Worm (Caenorhabditis elegans): ENCODE data around the gene str-233.

Gene str-233

ce11 chrV:16036166-16036565 lies 26.7 kb upstream of the str-233 start, which contains the start of gene T10C6.10:
Gene T10C6.10, plus strand, starts transcription at chrV:16036413.
- TF ChIP-seq nhr-67 (tag; optimal IDR thresholded peaks at IDR 0.05) (no peak), nhr-23 (tag; optimal IDR thresholded peaks at IDR 0.05) (no peak), ceh-28 (tag; optimal IDR thresholded peaks at IDR 0.05) (no peak), elt-3 (tag; optimal IDR thresholded peaks at IDR 0.05) (no peak), egl-5 (tag; optimal IDR thresholded peaks at IDR 0.05) (no peak)

- TF ChIP-seq snpc-4 (tag; optimal IDR thresholded peaks at IDR 0.05) (no peak), eor-1 (tag; optimal IDR thresholded peaks at IDR 0.05) (no peak), lsy-12 (tag; optimal IDR thresholded peaks at IDR 0.05) (no peak), elt-3 (tag; optimal IDR thresholded peaks at IDR 0.05) (no peak), fos-1 (tag; optimal IDR thresholded peaks at IDR 0.05) (no peak), ztf-4 (tag; optimal IDR thresholded peaks at IDR 0.05) (no peak), ceh-16 (tag; optimal IDR thresholded peaks at IDR 0.05) (no peak), daf-12 (tag; optimal IDR thresholded peaks at IDR 0.05) (no peak), sea-2 (GFP tag; optimal IDR thresholded peaks at IDR 0.05) (no peak), nhr-23 (tag; optimal IDR thresholded peaks at IDR 0.05) (no peak), tbx-2 (tag; optimal IDR thresholded peaks at IDR 0.05) (no peak), elt-2 (tag; optimal IDR thresholded peaks at IDR 0.05) (no peak), nhr-76 (tag; optimal IDR thresholded peaks at IDR 0.05) (no peak)
Observed at ce11 chrV:16033491-16033890, 24.0 kb upstream of the str-233 start.

- TF ChIP-seq zag-1 (tag; optimal IDR thresholded peaks at IDR 0.05) (no peak), pqm-1 (tag; optimal IDR thresholded peaks at IDR 0.05) (no peak), ama-1 (optimal IDR thresholded peaks at IDR 0.05) (no peak), eor-1 (tag; optimal IDR thresholded peaks at IDR 0.05) (no peak), nhr-11 (tag; optimal IDR thresholded peaks at IDR 0.05) (no peak), egl-5 (tag; optimal IDR thresholded peaks at IDR 0.05) (no peak), nhr-77 (tag; optimal IDR thresholded peaks at IDR 0.05) (no peak), elt-3 (tag; optimal IDR thresholded peaks at IDR 0.05) (no peak), elt-2 (tag; optimal IDR thresholded peaks at IDR 0.05) (no peak), mdl-1 (tag; optimal IDR thresholded peaks at IDR 0.05) (no peak)
Observed at ce11 chrV:16032761-16033160, 23.3 kb upstream of the str-233 start, which contains the start of gene T10C6.16. Gene T10C6.16, minus strand, starts transcription at chrV:16033005.

ce11 chrV:16031571-16031970 lies 22.1 kb upstream of the str-233 start, which contains the start of gene T10C6.7:
Gene T10C6.7, minus strand, starts transcription at chrV:16031713.
- TF ChIP-seq ceh-9 (tag; optimal IDR thresholded peaks at IDR 0.05), result no peak
- no peak for TF ChIP-seq daf-12 (tag; optimal IDR thresholded peaks at IDR 0.05)
- no peak for TF ChIP-seq mdl-1 (tag; optimal IDR thresholded peaks at IDR 0.05)
- no peak for TF ChIP-seq lsy-12 (tag; optimal IDR thresholded peaks at IDR 0.05)
- no peak for TF ChIP-seq nhr-237 (tag; optimal IDR thresholded peaks at IDR 0.05)
- no peak for TF ChIP-seq egl-27 (tag; optimal IDR thresholded peaks at IDR 0.05)
- TF ChIP-seq mml-1 (tag; optimal IDR thresholded peaks at IDR 0.05), result no peak
- TF ChIP-seq elt-3 (tag; optimal IDR thresholded peaks at IDR 0.05), result no peak
- no peak for TF ChIP-seq nhr-76 (tag; optimal IDR thresholded peaks at IDR 0.05)
- TF ChIP-seq aly-2 (tag; optimal IDR thresholded peaks at IDR 0.05), result no peak
- no peak for TF ChIP-seq pha-4 (tag; optimal IDR thresholded peaks at IDR 0.05)
- no peak for TF ChIP-seq tbx-2 (tag; optimal IDR thresholded peaks at IDR 0.05)
- no peak for TF ChIP-seq ceh-16 (tag; optimal IDR thresholded peaks at IDR 0.05)
- no peak for TF ChIP-seq nhr-11 (tag; optimal IDR thresholded peaks at IDR 0.05)
- no peak for TF ChIP-seq nhr-28 (tag; optimal IDR thresholded peaks at IDR 0.05)
- TF ChIP-seq ama-1 (optimal IDR thresholded peaks at IDR 0.05), result no peak

DNA sequence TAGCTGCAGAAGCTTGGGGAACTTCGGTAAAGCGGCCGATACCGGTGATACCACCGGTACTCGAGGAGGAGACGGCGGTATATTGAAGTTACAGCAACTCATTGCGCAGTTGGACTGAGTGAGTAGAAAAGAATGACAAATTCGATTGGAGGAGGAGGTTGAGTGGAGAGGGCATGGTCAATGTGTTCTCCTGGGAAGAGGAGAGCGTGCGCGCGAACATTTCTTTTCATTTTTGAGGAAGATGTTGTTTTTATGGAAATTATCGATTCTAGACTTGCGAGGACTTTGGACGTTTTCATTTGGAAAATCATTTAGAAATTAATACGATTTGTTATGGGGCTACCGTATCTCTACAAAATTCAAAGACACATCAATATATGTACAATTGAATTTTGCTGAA lies 19.8 kb upstream of the str-233 start:
- no peak for TF ChIP-seq elt-1 (tag; optimal IDR thresholded peaks at IDR 0.05)
- TF ChIP-seq sea-2 (GFP tag; optimal IDR thresholded peaks at IDR 0.05), result no peak
- no peak for TF ChIP-seq ama-1 (optimal IDR thresholded peaks at IDR 0.05)
- no peak for TF ChIP-seq elt-2 (tag; optimal IDR thresholded peaks at IDR 0.05)
- no peak for TF ChIP-seq snpc-4 (tag; optimal IDR thresholded peaks at IDR 0.05)
- TF ChIP-seq ztf-11 (tag; optimal IDR thresholded peaks at IDR 0.05), result no peak
- TF ChIP-seq lin-15B (tag; optimal IDR thresholded peaks at IDR 0.05), result no peak
- TF ChIP-seq skn-1 (tag; optimal IDR thresholded peaks at IDR 0.05), result no peak
- TF ChIP-seq mdl-1 (tag; optimal IDR thresholded peaks at IDR 0.05), result no peak
- TF ChIP-seq nhr-11 (tag; optimal IDR thresholded peaks at IDR 0.05), result no peak
- no peak for TF ChIP-seq daf-12 (tag; optimal IDR thresholded peaks at IDR 0.05)
- TF ChIP-seq R02D3.7 (tag; optimal IDR thresholded peaks at IDR 0.05), result no peak
- TF ChIP-seq pha-4 (tag; optimal IDR thresholded peaks at IDR 0.05), result no peak
- TF ChIP-seq nhr-23 (tag; optimal IDR thresholded peaks at IDR 0.05), result no peak
- TF ChIP-seq elt-3 (tag; optimal IDR thresholded peaks at IDR 0.05), result no peak
- TF ChIP-seq mml-1 (tag; optimal IDR thresholded peaks at IDR 0.05), result no peak
- no peak for TF ChIP-seq fkh-2 (tag; optimal IDR thresholded peaks at IDR 0.05)
- no peak for TF ChIP-seq ceh-9 (tag; optimal IDR thresholded peaks at IDR 0.05)
- no peak for TF ChIP-seq jun-1 (tag; optimal IDR thresholded peaks at IDR 0.05)
- no peak for TF ChIP-seq ztf-4 (tag; optimal IDR thresholded peaks at IDR 0.05)
